Worm (Caenorhabditis elegans): ENCODE measurements around the gene clec-195.

DNA sequence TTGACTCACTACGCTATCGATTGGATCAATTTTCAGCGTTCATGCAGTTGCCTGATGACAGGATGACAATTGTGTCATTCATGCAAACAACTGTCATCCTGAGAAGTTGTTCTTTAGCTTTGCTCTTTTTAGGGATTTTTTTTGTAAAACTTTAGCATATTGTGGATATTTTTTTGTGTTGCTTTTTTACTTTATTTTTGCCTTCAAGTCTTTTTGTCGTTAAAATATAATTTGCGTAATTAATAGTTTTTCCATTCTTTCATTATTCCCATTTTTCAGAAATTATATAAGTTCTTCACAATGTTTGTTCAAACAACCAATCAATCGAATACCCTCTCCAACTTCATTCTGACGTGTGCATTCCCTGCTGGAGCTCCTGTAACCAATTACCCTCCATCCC, 5.0 kb downstream of the clec-195 start, which contains the start of gene Y116A8C.20:
- no peak for TF ChIP-seq nfya-1 (tag; optimal IDR thresholded peaks at IDR 0.05)
- no peak for TF ChIP-seq unc-86 (tag; optimal IDR thresholded peaks at IDR 0.05)
- no peak for TF ChIP-seq unc-3 (GFP tag; conservative IDR thresholded peaks at IDR 0.05)
- no peak for TF ChIP-seq unc-3 (tag; optimal IDR thresholded peaks at IDR 0.05)
- TF ChIP-seq pqm-1 (tag; optimal IDR thresholded peaks at IDR 0.05): no peak
- TF ChIP-seq gmeb-2 (tag; optimal IDR thresholded peaks at IDR 0.05): no peak
